Worm (Caenorhabditis elegans) whole organism, young adult: ENCODE results near the gene rpb-2.

Experiments used
- B0336.3 ChIP-seq: fragments of 200-800 bp; sonication (Bioruptor generic); IDR thresholded peaks from 2 replicates; pipeline ENCODE4 v1.3.6; 2022; ENCODE audit warnings: missing genetic modification characterization, missing compliant biosample characterization
- C17E4.6 ChIP-seq: fragments of 200-800 bp; sonication (Bioruptor generic); IDR thresholded peaks from 2 replicates; pipeline ENCODE4 v1.3.6; 2022; ENCODE audit warnings: missing genetic modification reagents, missing genetic modification characterization, missing compliant biosample characterization
- F22D6.2 ChIP-seq: sonication (generic microtip); optimal IDR thresholded peaks from 2 replicates; lab custom pipeline; 2016; ENCODE audit warnings: mild to moderate bottlenecking, missing genetic modification characterization, missing compliant biosample characterization
- F33H1.4 ChIP-seq: fragments of 200-800 bp; sonication (Bioruptor generic); IDR thresholded peaks from 2 replicates; pipeline ENCODE4 v1.3.6; 2022; ENCODE audit warnings: missing genetic modification reagents, missing genetic modification characterization, missing compliant biosample characterization
- F55B11.4 ChIP-seq: sonication (generic microtip); optimal IDR thresholded peaks from 2 replicates; lab custom pipeline; 2016; ENCODE audit warnings: missing compliant biosample characterization, missing genetic modification characterization, borderline replicate concordance; ENCODE audit not compliant: insufficient read depth
- F57C9.4 ChIP-seq: sonication (generic microtip); optimal IDR thresholded peaks from 2 replicates; lab custom pipeline; 2017; ENCODE audit warnings: mild to moderate bottlenecking, missing genetic modification characterization, missing compliant biosample characterization
- Y53G8AR.9 ChIP-seq: fragments of 200-800 bp; sonication (Bioruptor generic); conservative IDR thresholded peaks from 2 replicates; pipeline ENCODE4 v1.3.6; 2022; ENCODE audit warnings: missing genetic modification reagents, missing genetic modification characterization, missing compliant biosample characterization
- attf-3 ChIP-seq: fragments of 200-800 bp; sonication (Bioruptor generic); conservative IDR thresholded peaks from 2 replicates; pipeline ENCODE4 v1.3.6; 2022; ENCODE audit warnings: missing genetic modification reagents, missing genetic modification characterization, missing compliant biosample characterization
- attf-6 ChIP-seq: fragments of 200-800 bp; sonication (Bioruptor generic); IDR thresholded peaks from 2 replicates; pipeline ENCODE4 v1.3.6; 2022; ENCODE audit warnings: missing genetic modification reagents, missing genetic modification characterization, missing compliant biosample characterization
- ceh-100 ChIP-seq: fragments of 200-800 bp; sonication (Bioruptor generic); IDR thresholded peaks from 2 replicates; pipeline ENCODE4 v1.3.6; 2022; ENCODE audit warnings: missing genetic modification reagents, missing genetic modification characterization, missing compliant biosample characterization
- ceh-27 ChIP-seq: fragments of 200-800 bp; sonication (Bioruptor generic); optimal IDR thresholded peaks from 2 replicates; lab custom pipeline; 2018; ENCODE audit warnings: mild to moderate bottlenecking, missing genetic modification characterization, moderate library complexity, missing compliant biosample characterization
- chd-7 ChIP-seq: sonication (generic microtip); optimal IDR thresholded peaks from 2 replicates; lab custom pipeline; 2016; ENCODE audit warnings: mild to moderate bottlenecking, missing genetic modification characterization, moderate library complexity, missing compliant biosample characterization
- dpl-1 ChIP-seq: fragments of 150-350 bp; optimal IDR thresholded peaks from 2 replicates; lab custom pipeline; 2014; ENCODE audit warnings: missing biosample characterization, missing genetic modification reagents, missing genetic modification characterization
- efl-1 ChIP-seq: fragments of 150-350 bp; optimal IDR thresholded peaks from 2 replicates; lab custom pipeline; 2014; ENCODE audit warnings: missing biosample characterization, missing genetic modification reagents, missing genetic modification characterization
- egrh-3 ChIP-seq: fragments of 200-800 bp; sonication (Bioruptor generic); IDR thresholded peaks from 2 replicates; pipeline ENCODE4 v1.3.6; 2022; ENCODE audit warnings: missing genetic modification reagents, missing genetic modification characterization, missing compliant biosample characterization
- fkh-3 ChIP-seq: sonication (generic microtip); optimal IDR thresholded peaks from 2 replicates; lab custom pipeline; 2016; ENCODE audit warnings: mild to moderate bottlenecking, missing genetic modification characterization, missing compliant biosample characterization
- gei-17 ChIP-seq: fragments of 200-800 bp; sonication (Bioruptor generic); optimal IDR thresholded peaks from 2 replicates; lab custom pipeline; 2018; ENCODE audit warnings: mild to moderate bottlenecking, missing genetic modification characterization, missing compliant biosample characterization
- him-1 ChIP-seq: sonication (generic microtip); optimal IDR thresholded peaks from 2 replicates; lab custom pipeline; 2016; ENCODE audit warnings: missing genotype, missing genetic modification reagents, missing genetic modification characterization, missing compliant biosample characterization
- hmg-20 ChIP-seq: fragments of 200-800 bp; sonication (Bioruptor generic); IDR thresholded peaks from 2 replicates; pipeline ENCODE4 v1.3.6; 2022; ENCODE audit warnings: missing genetic modification reagents, missing genetic modification characterization, missing compliant biosample characterization
- hrde-1 ChIP-seq: sonication (generic microtip); optimal IDR thresholded peaks from 2 replicates; lab custom pipeline; 2016; ENCODE audit warnings: missing genetic modification characterization, mild to moderate bottlenecking, missing compliant biosample characterization, moderate library complexity, missing genotype, missing genetic modification reagents, borderline replicate concordance
- let-607 ChIP-seq, 2 experiments: fragments of 200-800 bp in 1 of 2; sonication (Bioruptor generic) in 1 of 2; sonication (generic microtip) in 1 of 2; optimal IDR thresholded peaks; 2 replicates each; lab custom pipeline; 2016 to 2018; ENCODE audit warnings: mild to moderate bottlenecking in 2 of 2, missing compliant biosample characterization in 2 of 2, missing genetic modification characterization in 2 of 2, moderate library complexity in 2 of 2, missing genotype in 1 of 2
- lin-26 ChIP-seq: fragments of 200-800 bp; sonication (Bioruptor generic); IDR thresholded peaks from 2 replicates; pipeline ENCODE4 v1.3.6; 2022; ENCODE audit warnings: missing genetic modification reagents, missing genetic modification characterization, missing compliant biosample characterization
- madf-3 ChIP-seq: fragments of 200-800 bp; sonication (Bioruptor generic); IDR thresholded peaks from 2 replicates; pipeline ENCODE4 v1.3.6; 2022; ENCODE audit warnings: missing genetic modification reagents, missing genetic modification characterization, missing compliant biosample characterization
- madf-6 ChIP-seq: fragments of 200-800 bp; sonication (Bioruptor generic); IDR thresholded peaks from 2 replicates; pipeline ENCODE4 v1.3.6; 2022; ENCODE audit warnings: missing genetic modification reagents, missing genetic modification characterization, missing compliant biosample characterization
- mel-28 ChIP-seq: sonication (generic microtip); optimal IDR thresholded peaks from 2 replicates; lab custom pipeline; 2016; ENCODE audit warnings: borderline replicate concordance, mild to moderate bottlenecking, missing genetic modification characterization, missing compliant biosample characterization
- nhr-179 ChIP-seq: sonication (generic microtip); optimal IDR thresholded peaks from 2 replicates; lab custom pipeline; 2016; ENCODE audit warnings: mild to moderate bottlenecking, missing genetic modification characterization, missing compliant biosample characterization
- nhr-90 ChIP-seq: sonication (generic microtip); optimal IDR thresholded peaks from 2 replicates; lab custom pipeline; 2016; ENCODE audit warnings: missing genotype, mild to moderate bottlenecking, missing genetic modification characterization, missing compliant biosample characterization
- pbrm-1 ChIP-seq: fragments of 200-800 bp; sonication (Bioruptor generic); IDR thresholded peaks from 2 replicates; pipeline ENCODE4 v1.3.6; 2022; ENCODE audit warnings: missing genetic modification reagents, missing genetic modification characterization, missing compliant biosample characterization
- rcor-1 ChIP-seq: fragments of 200-800 bp; sonication (Bioruptor generic); IDR thresholded peaks from 2 replicates; pipeline ENCODE4 v1.3.6; 2022; ENCODE audit warnings: missing genetic modification reagents, missing genetic modification characterization, missing compliant biosample characterization
- rec-8 ChIP-seq, 2 experiments: sonication (generic microtip); optimal IDR thresholded peaks; 2 replicates each; lab custom pipeline; 2016; ENCODE audit warnings: mild to moderate bottlenecking in 2 of 2, missing genetic modification characterization in 2 of 2, missing genetic modification reagents in 2 of 2, missing genotype in 2 of 2, missing biosample characterization in 1 of 2, missing compliant biosample characterization in 1 of 2, moderate library complexity in 1 of 2
- sdz-38 ChIP-seq: sonication (generic microtip); optimal IDR thresholded peaks from 2 replicates; lab custom pipeline; 2016; ENCODE audit warnings: missing genotype, missing genetic modification characterization, missing compliant biosample characterization
- sptf-2 ChIP-seq: fragments of 200-800 bp; sonication (Bioruptor generic); optimal IDR thresholded peaks from 2 replicates; lab custom pipeline; 2018; ENCODE audit warnings: mild to moderate bottlenecking, missing genetic modification characterization, missing compliant biosample characterization
- xnd-1 ChIP-seq: sonication (generic microtip); optimal IDR thresholded peaks from 2 replicates; lab custom pipeline; 2016; ENCODE audit warnings: missing genotype, missing genetic modification reagents, missing genetic modification characterization, missing compliant biosample characterization
- zfh-2 ChIP-seq: fragments of 200-800 bp; sonication (Bioruptor generic); conservative IDR thresholded peaks from 2 replicates; pipeline ENCODE4 v1.3.6; 2022; ENCODE audit warnings: missing genetic modification reagents, missing genetic modification characterization, missing compliant biosample characterization
- zim-3 ChIP-seq: sonication (generic microtip); optimal IDR thresholded peaks from 2 replicates; lab custom pipeline; 2017; ENCODE audit warnings: mild to moderate bottlenecking, missing genetic modification characterization, moderate library complexity, missing compliant biosample characterization
- ztf-22 ChIP-seq: fragments of 200-800 bp; sonication (Bioruptor generic); optimal IDR thresholded peaks from 2 replicates; lab custom pipeline; 2018; ENCODE audit warnings: mild to moderate bottlenecking, missing genetic modification characterization, moderate library complexity, missing compliant biosample characterization
- ztf-25 ChIP-seq: fragments of 200-800 bp; sonication (Bioruptor generic); IDR thresholded peaks from 2 replicates; pipeline ENCODE4 v1.3.6; 2022; ENCODE audit warnings: missing genetic modification reagents, missing genetic modification characterization, missing compliant biosample characterization
- ztf-28 ChIP-seq: fragments of 200-800 bp; sonication (Bioruptor generic); IDR thresholded peaks from 2 replicates; pipeline ENCODE4 v1.3.6; 2022; ENCODE audit warnings: missing genetic modification reagents, missing genetic modification characterization, missing compliant biosample characterization
- ztf-6 ChIP-seq: fragments of 200-800 bp; sonication (Bioruptor generic); IDR thresholded peaks from 2 replicates; pipeline ENCODE4 v1.3.6; 2022; ENCODE audit warnings: missing genetic modification reagents, missing genetic modification characterization, missing compliant biosample characterization

The rpb-2 gene

ce11 chrIII:4934896-4935628 lies 4.3 kb upstream of the rpb-2 start, which contains the start of gene mrps-18C:
mrps-18C (plus strand) TSS chrIII:4935578.
- no peak for TF ChIP-seq xnd-1 (tag; lab: Kevin White, UChicago)
- TF ChIP-seq F55B11.4: no peak
- TF ChIP-seq ceh-27 (GFP tag; lab: Kevin White, UChicago): no peak
- TF ChIP-seq zim-3: no peak
- peak; percentile 4 for TF ChIP-seq efl-1
- TF ChIP-seq rec-8 (tag; optimal IDR thresholded peaks at IDR 0.05; lab: Kevin White, UChicago): no peak
- TF ChIP-seq let-607 (tag; optimal IDR thresholded peaks at IDR 0.05; lab: Kevin White, UChicago): no peak
- no peak for TF ChIP-seq sdz-38
- TF ChIP-seq F22D6.2: no peak
- no peak for TF ChIP-seq nhr-90 (tag; lab: Kevin White, UChicago)
- no peak for TF ChIP-seq hrde-1 (tag; lab: Kevin White, UChicago)
- no peak for TF ChIP-seq sptf-2
- TF ChIP-seq attf-3: peak; percentile 92
- TF ChIP-seq fkh-3 (tag; lab: Kevin White, UChicago): no peak
- no peak for TF ChIP-seq dpl-1 (GFP tag; lab: Kevin White, UChicago)

- TF ChIP-seq madf-6: 0 out of 2 replicates have a peak, but pooled peaks have one; percentile 37
- TF ChIP-seq Y53G8AR.9 (GFP tag; lab: Robert Waterston, UW): 0 out of 2 replicates have a peak, but pooled peaks have one; percentile 21
- no peak for TF ChIP-seq dpl-1 (GFP tag; lab: Kevin White, UChicago)
- TF ChIP-seq hmg-20: no peak
- no peak for TF ChIP-seq F57C9.4 (tag; lab: Kevin White, UChicago)
These were observed 2.3 kb upstream of the rpb-2 start, which contains the start of gene fsn-1 for ce11 chrIII:4937022-4937421. fsn-1 (plus strand) TSS chrIII:4937322.

DNA sequence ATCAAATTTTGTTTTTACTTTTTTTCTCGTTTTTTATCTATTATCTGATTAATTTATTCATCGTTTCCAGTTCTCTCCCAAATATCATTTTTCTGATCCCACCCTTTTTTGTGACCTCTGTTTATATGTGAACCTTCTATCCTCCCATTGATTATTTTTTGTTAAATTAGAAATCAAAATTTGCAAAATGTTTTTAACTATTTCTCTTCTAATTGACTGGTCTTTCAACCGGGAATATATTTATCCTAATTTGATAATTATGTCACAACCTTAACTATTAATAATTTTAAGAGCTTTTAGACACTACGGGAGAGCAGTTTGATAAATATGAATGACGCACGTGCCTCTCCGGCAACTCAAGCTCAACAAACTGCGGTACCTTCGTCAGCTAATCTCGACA lies 4.8 kb downstream of the rpb-2 start, which contains the start of gene ntl-9:
Gene ntl-9 (plus strand): TSS at position 301 of the 400 bp plus-strand sequence.
- no peak for TF ChIP-seq lin-26

DNA sequence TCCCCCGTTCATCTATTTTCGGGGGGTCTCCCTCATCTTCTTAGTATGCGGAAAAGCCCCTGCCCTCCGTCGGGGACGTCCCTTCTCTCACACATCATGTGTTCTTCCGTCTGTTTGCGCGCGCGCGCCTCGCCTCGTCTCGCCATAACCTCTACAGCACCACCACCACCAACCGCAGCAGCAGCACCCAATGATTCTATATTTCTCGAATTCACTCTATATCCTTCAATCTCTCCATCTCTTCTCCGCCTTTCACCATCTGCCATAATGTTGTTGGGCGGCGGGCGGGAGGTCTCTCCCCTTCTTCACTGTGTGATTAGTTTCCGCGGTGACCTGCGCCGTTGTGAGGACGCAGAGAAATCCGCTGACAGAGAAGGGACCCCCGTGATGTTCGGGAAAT lies 8.0 kb downstream of the rpb-2 start:
- TF ChIP-seq ceh-27 (GFP tag; lab: Kevin White, UChicago) (no peak), him-1 (tag; lab: Kevin White, UChicago) (peak; percentile 5), gei-17 (GFP tag; lab: Kevin White, UChicago) (no peak), F33H1.4 (GFP tag; lab: Robert Waterston, UW) (0 out of 2 replicates have a peak, but pooled peaks have one; percentile 8), ztf-28 (GFP tag; lab: Robert Waterston, UW) (0 out of 2 replicates have a peak, but pooled peaks have one; percentile 21), ceh-100 (GFP tag; lab: Robert Waterston, UW) (peak; percentile 50), ztf-22 (GFP tag; lab: Kevin White, UChicago) (no peak), B0336.3 (peak; percentile 56; the same call in 1 of the 2 replicates), attf-6 (GFP tag; lab: Robert Waterston, UW) (no peak), zfh-2 (GFP tag; lab: Robert Waterston, UW) (peak; percentile 87), egrh-3 (GFP tag; lab: Robert Waterston, UW) (peak; percentile 71), madf-6 (peak; percentile 45), C17E4.6 (GFP tag; lab: Robert Waterston, UW) (0 out of 2 replicates have a peak, but pooled peaks have one; percentile 20), ztf-25 (no peak), nhr-179 (no peak), lin-26 (peak; percentile 48; the same call in 1 of the 2 replicates), sptf-2 (no peak), fkh-3 (tag; lab: Kevin White, UChicago) (peak; percentile 20), ztf-6 (peak; percentile 11; the same call in 1 of the 2 replicates), pbrm-1 (GFP tag; lab: Robert Waterston, UW) (0 out of 2 replicates have a peak, but pooled peaks have one; percentile 35), chd-7 (tag; lab: Kevin White, UChicago) (peak; percentile 56), mel-28 (tag; lab: Kevin White, UChicago) (no peak), madf-3 (GFP tag; lab: Robert Waterston, UW) (no peak), rcor-1 (GFP tag; lab: Robert Waterston, UW) (0 out of 2 replicates have a peak, but pooled peaks have one; percentile 15)
